Worm (Caenorhabditis elegans): Measurements from ENCODE around the gene moc-3.
A peak's percentile ranks its signal among the peaks of the same experiment; 100 is the strongest.

The moc-3 gene

ce11 chrIV:8102231-8102630, 28.1 kb upstream of the moc-3 start, which contains the start of gene Y42H9AR.5:
Gene Y42H9AR.5, plus strand, starts transcription at chrIV:8102531.
- peak in 1 of 3 experiments; percentile 39 for TF ChIP-seq elt-3 (tag; optimal IDR thresholded peaks at IDR 0.05)
- no peak for TF ChIP-seq lsy-12 (tag; optimal IDR thresholded peaks at IDR 0.05)
- no peak for TF ChIP-seq nhr-23 (tag; optimal IDR thresholded peaks at IDR 0.05)

ce11 chrIV:8103196-8103595, 27.2 kb upstream of the moc-3 start:
- TF ChIP-seq elt-3 (tag; optimal IDR thresholded peaks at IDR 0.05) (peak in 1 of 3 experiments; percentile 16), ztf-11 (tag; optimal IDR thresholded peaks at IDR 0.05) (no peak), nhr-23 (tag; optimal IDR thresholded peaks at IDR 0.05) (peak; percentile 17), nhr-43 (tag; optimal IDR thresholded peaks at IDR 0.05; ENCODE audit: poor library complexity, severe bottlenecking) (peak; percentile 66)

ce11 chrIV:8105083-8105482, 25.3 kb upstream of the moc-3 start:
- TF ChIP-seq ceh-28 (tag; optimal IDR thresholded peaks at IDR 0.05) (no peak), nfya-1 (tag; optimal IDR thresholded peaks at IDR 0.05; ENCODE audit: insufficient read depth) (no peak), nhr-43 (tag; optimal IDR thresholded peaks at IDR 0.05; ENCODE audit: poor library complexity, severe bottlenecking) (no peak), unc-39 (tag; optimal IDR thresholded peaks at IDR 0.05) (no peak), elt-1 (tag; optimal IDR thresholded peaks at IDR 0.05) (no peak), pqm-1 (tag; optimal IDR thresholded peaks at IDR 0.05) (no peak), ceh-9 (tag; optimal IDR thresholded peaks at IDR 0.05) (no peak), lin-15B (tag; optimal IDR thresholded peaks at IDR 0.05) (no peak), egl-27 (tag; optimal IDR thresholded peaks at IDR 0.05) (no peak), ztf-11 (tag; optimal IDR thresholded peaks at IDR 0.05) (no peak), eor-1 (tag; optimal IDR thresholded peaks at IDR 0.05) (no peak), nhr-12 (tag; optimal IDR thresholded peaks at IDR 0.05) (no peak), mdl-1 (tag; optimal IDR thresholded peaks at IDR 0.05) (no peak), pha-4 (tag; optimal IDR thresholded peaks at IDR 0.05) (no peak), nhr-11 (tag; optimal IDR thresholded peaks at IDR 0.05) (no peak)

ce11 chrIV:8107502-8107901, 22.9 kb upstream of the moc-3 start, which contains the start of gene rabs-5:
Gene rabs-5, minus strand, starts transcription at chrIV:8107602.
- TF ChIP-seq nhr-23 (tag; optimal IDR thresholded peaks at IDR 0.05), result no peak
- TF ChIP-seq fkh-10 (GFP tag; optimal IDR thresholded peaks at IDR 0.05), result no peak
- TF ChIP-seq nhr-11 (tag; optimal IDR thresholded peaks at IDR 0.05), result no peak
- no peak for TF ChIP-seq daf-12 (tag; optimal IDR thresholded peaks at IDR 0.05)
- TF ChIP-seq jun-1 (tag; optimal IDR thresholded peaks at IDR 0.05), result no peak
- no peak for TF ChIP-seq egl-5 (tag; optimal IDR thresholded peaks at IDR 0.05)
- TF ChIP-seq fkh-2 (tag; optimal IDR thresholded peaks at IDR 0.05), result no peak
- TF ChIP-seq nfya-1 (tag; optimal IDR thresholded peaks at IDR 0.05; ENCODE audit: insufficient read depth), result no peak

- TF ChIP-seq nhr-76 (tag; optimal IDR thresholded peaks at IDR 0.05) (no peak), tbx-2 (tag; optimal IDR thresholded peaks at IDR 0.05) (no peak), nhr-67 (tag; optimal IDR thresholded peaks at IDR 0.05) (no peak), ztf-4 (tag; optimal IDR thresholded peaks at IDR 0.05) (no peak), nfya-1 (tag; optimal IDR thresholded peaks at IDR 0.05; ENCODE audit: insufficient read depth) (peak; percentile 45), daf-12 (tag; optimal IDR thresholded peaks at IDR 0.05) (no peak), hmg-11 (tag; optimal IDR thresholded peaks at IDR 0.05) (peak; percentile 40), nhr-43 (tag; optimal IDR thresholded peaks at IDR 0.05; ENCODE audit: poor library complexity, severe bottlenecking) (peak; percentile 27), pqm-1 (tag; optimal IDR thresholded peaks at IDR 0.05) (peak; percentile 18), fkh-2 (tag; optimal IDR thresholded peaks at IDR 0.05) (no peak), skn-1 (tag; optimal IDR thresholded peaks at IDR 0.05) (no peak), unc-39 (tag; optimal IDR thresholded peaks at IDR 0.05) (no peak), ceh-82 (tag; optimal IDR thresholded peaks at IDR 0.05) (no peak), nhr-12 (tag; optimal IDR thresholded peaks at IDR 0.05) (no peak), sea-2 (GFP tag; optimal IDR thresholded peaks at IDR 0.05) (no peak), lsy-12 (tag; optimal IDR thresholded peaks at IDR 0.05) (no peak), nhr-77 (tag; optimal IDR thresholded peaks at IDR 0.05) (no peak), nhr-11 (tag; optimal IDR thresholded peaks at IDR 0.05) (no peak), nhr-25 (tag; optimal IDR thresholded peaks at IDR 0.05) (no peak), fkh-10 (GFP tag; optimal IDR thresholded peaks at IDR 0.05) (no peak), zag-1 (tag; optimal IDR thresholded peaks at IDR 0.05) (no peak), unc-62 (GFP tag; optimal IDR thresholded peaks at IDR 0.05) (no peak), elt-2 (tag; optimal IDR thresholded peaks at IDR 0.05) (peak; percentile 39), nhr-237 (tag; optimal IDR thresholded peaks at IDR 0.05) (no peak), jun-1 (tag; optimal IDR thresholded peaks at IDR 0.05) (no peak), fos-1 (tag; optimal IDR thresholded peaks at IDR 0.05) (no peak), eor-1 (tag; optimal IDR thresholded peaks at IDR 0.05) (no peak), nhr-28 (tag; optimal IDR thresholded peaks at IDR 0.05) (no peak), snpc-4 (tag; optimal IDR thresholded peaks at IDR 0.05) (peak; percentile 62), egl-5 (tag; optimal IDR thresholded peaks at IDR 0.05) (peak; percentile 45), elt-3 (tag; optimal IDR thresholded peaks at IDR 0.05) (no peak), nhr-23 (tag; optimal IDR thresholded peaks at IDR 0.05) (peak; percentile 30), ZK546.5 (tag; optimal IDR thresholded peaks at IDR 0.05) (no peak), pha-4 (tag; optimal IDR thresholded peaks at IDR 0.05) (peak; percentile 33), ceh-9 (tag; optimal IDR thresholded peaks at IDR 0.05) (no peak), elt-1 (tag; optimal IDR thresholded peaks at IDR 0.05) (no peak), R02D3.7 (tag; optimal IDR thresholded peaks at IDR 0.05) (no peak)
These were observed 18.2 kb upstream of the moc-3 start, which contains the start of gene Y42H9AR.4 for ce11 chrIV:8112187-8112586. Gene Y42H9AR.4, minus strand, starts transcription at chrIV:8112218.
